Fruit fly (Drosophila melanogaster): ENCODE data around the gene eIF5B.

The eIF5B gene

DNA sequence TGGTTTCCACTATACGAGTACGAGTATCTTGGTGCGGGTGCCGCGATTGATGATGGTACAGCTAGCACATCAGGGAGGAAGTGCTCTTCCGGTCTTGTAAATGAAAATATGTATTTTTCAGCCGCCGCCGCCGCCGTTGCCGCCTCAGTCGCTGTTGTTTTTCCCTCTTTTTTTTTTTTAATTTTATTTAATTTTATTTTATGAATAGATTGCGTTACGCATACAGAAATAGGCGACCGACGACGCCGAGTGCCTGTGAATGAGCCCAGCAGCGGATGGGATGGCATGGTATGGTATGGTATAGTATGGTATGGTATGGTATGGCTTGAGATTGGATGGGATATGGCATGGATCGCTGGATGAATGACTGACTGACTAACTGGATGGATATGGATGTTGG is 74.0 kb downstream of the eIF5B start:
- no peak for TF ChIP-seq CG17801 (GFP tag; optimal IDR thresholded peaks at IDR 0.05; ENCODE audit: partially characterized antibody)

DNA sequence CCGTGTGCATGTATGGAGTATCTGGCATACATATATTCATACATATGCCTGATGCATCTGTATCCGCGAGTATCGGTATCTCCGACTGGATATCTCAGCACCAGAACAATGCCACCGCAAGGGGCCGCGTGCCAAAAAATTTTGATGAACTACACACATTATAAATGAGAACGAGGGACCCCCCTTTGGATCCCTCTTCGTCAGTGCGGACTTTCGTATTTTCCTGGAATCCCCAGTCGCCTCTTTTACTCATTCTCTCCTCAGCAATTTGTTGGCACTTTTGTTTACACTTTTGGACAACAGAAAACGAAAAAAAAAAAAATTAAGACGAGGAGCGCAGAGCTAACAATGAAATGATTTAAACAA is 75.4 kb downstream of the eIF5B start:
- TF ChIP-seq CG17801 (GFP tag; optimal IDR thresholded peaks at IDR 0.05; ENCODE audit: partially characterized antibody) = no peak

DNA sequence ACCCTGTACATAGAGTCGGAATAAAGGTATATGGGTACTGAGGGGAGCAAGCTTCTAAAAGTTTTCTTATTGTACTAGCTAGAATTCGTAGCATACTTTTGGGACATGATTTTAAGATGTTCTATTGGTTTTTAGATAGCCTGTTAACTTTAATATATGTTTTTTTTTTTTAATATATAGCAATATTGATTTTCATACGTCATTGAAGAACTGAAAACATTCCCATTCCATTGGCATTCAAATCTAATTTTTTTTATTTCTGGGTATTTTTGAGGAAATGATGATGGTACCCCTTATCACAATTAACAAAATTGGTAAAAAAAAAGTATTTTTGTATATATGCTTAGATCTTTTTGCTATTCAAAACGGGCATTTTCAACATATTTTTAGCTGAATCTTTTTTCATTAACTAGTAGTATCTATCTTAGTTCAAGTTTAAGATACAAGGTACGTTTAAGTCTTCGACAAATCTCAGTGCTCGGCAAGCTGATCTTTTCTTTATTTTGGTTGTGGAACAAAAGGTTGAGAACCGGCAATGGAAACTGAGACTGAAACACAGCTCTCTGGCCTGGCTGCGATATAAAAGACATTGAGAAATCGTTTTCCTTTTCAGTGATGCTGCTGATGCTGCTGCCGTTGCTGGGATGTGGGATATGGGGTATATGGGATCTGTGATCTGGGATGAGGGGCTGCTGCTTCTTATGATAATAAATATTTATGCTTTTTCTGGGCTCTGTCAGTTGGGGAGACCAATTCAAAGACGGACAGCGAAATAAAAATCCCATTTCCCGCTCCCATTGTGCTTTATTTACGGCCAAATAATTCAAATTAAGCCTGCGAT is 76.0 kb downstream of the eIF5B start:
- TF ChIP-seq CG17801 (GFP tag; optimal IDR thresholded peaks at IDR 0.05; ENCODE audit: partially characterized antibody) = no peak

DNA sequence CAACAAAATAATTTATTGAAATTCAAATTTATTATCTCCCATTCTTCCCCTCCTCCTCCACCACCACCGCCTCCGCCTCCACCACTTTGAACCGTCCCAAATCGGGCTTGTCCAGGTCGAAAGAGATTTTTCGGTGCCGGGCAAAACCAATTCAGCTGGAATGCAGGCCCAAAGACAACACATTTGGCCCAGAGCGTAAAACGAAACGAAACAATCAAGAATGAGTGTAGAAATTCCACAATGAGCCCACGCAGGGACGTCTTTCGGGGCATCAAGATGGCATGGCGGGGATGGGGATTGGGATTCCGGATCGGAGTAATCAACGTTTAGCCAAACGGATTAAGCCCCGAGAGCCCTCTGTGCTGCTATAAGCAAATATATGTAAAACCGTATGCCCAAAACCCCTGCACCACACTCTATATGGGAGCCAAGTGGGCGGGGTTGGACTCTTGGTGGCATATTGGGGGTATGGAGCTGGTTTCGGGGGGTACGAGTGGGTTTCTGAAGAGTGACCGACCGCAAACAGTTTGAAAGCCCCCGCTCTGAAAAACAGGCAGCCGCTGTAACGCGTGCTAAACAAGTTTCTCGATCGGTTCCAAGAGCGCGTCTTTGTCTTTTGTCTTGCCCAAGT is 76.7 kb downstream of the eIF5B start:
- TF ChIP-seq CG17801 (GFP tag; optimal IDR thresholded peaks at IDR 0.05; ENCODE audit: partially characterized antibody) = no peak

DNA sequence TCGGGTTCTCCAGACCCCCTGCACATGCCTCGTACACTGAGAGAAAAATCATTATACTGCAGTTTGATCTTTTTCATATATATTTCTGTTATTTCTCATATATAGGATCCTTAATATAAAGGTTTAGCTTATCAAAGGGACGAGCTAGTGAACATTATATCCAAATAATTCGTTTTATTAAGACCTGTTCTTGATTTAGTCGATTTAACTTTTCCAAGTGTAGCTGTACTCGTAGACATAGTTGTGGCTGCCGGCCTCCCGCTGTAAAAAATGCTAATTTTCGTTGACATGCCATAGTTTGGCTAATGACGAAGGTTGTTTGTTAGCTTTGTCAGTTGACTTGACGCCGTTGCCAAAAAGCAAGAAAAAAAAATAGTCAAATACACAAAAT is 78.3 kb downstream of the eIF5B start:
- TF ChIP-seq CG17801 (GFP tag; optimal IDR thresholded peaks at IDR 0.05; ENCODE audit: partially characterized antibody) = no peak

DNA sequence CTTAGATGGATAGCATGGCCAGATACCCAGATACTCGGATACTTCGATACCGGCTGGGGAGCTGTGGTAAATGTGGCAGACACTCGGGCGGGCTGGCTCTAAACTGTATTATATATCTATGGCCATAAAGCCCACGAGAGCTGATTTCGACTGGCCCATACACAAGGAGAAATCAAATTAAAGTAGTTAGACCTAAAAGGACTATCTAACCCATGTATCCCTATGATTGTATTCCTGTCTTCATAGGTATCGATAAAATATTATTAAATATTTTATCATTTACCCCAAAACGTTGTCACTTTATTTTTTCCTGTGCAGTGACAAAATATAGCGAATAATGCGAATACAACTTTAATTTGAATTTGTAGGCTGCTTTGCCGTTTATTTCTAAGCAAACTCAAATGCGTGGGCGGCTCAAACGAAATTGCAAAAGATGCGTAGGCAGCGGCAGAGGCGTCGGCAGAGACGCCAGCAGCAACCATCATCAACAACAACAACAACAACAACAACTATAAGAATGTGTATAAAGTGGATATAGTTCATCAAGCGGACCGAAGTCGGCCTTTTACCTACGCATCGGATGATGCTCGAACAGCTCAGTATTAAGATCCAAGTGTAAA is 78.8 kb downstream of the eIF5B start:
- TF ChIP-seq CG17801 (GFP tag; optimal IDR thresholded peaks at IDR 0.05; ENCODE audit: partially characterized antibody) = no peak

DNA sequence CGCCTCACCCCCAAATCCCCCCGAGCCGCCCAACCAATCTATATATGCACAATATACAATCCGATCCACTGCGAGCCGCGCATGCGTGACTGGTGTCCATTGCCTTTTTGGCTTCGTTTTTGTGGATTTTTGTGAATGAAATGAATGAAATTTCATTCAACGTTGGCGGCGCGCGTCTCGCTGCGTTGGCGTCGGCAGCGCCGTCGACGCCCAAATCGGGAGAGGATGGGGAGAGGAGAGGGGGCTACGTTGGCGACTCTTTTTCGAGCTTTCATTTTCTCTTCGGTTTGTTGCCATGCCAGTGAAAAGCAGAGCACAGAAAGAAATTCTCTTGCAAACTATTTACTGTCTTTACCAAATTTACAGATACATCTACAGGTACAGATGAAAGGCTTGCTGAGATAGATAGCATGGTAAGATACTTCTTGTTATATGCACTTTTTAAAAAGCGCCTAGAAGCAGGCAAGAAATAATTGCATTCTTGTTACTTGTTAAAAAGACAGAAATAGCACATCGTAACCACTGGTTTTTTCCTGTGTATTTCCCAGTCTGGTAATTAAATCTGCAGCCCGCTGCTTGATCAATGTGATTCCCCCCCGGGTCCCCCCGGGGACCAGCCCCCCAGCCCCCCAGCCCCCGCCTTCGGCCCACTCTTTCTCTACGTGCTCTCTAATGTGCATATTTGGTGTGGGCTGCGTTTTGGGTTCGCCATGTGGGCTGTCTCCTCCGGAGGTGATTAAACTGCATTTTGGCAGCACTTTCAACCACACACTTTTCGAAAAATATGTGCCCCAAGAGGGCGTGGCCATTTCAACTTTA is 80.3 kb downstream of the eIF5B start:
- TF ChIP-seq CG17801 (GFP tag; optimal IDR thresholded peaks at IDR 0.05; ENCODE audit: partially characterized antibody) = no peak
